Fruit fly (Drosophila melanogaster): ENCODE data around the gene CG46394.

Gene CG46394

DNA sequence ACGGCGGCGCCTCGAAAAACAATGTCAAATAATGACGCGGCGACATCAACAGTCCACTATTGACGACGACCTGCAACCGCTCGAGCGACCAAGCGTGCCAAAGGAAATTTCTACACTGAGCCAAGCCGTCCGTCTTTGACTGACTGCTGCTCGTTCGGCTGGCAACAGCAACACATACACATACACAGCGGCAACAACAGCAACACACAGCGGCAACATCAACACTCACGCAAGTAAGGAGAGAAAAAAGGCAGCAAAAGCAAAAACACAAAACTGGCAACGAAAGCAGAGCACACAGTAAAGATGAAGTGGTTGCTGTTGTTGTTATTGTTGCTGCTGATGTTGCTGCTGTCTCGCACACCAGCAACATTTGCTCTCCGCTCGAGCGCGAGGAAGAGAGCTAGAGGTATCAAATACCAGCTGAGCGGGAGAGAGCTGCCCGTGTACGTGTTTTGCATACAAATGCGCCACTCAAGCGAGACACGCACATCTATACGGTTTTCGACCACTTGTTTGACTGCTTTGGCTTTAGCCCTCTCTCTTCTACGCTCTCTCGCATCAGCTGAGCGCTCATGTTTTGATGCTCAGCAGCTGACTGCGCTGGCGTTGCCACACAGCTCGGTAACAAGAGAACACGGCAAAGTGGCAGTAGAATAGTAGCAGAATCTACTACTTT lies 47.0 kb upstream of the CG46394 start (continued):
- TF ChIP-seq Trl (optimal IDR thresholded peaks at IDR 0.05) (peak; percentile 99 to 100), Trl (GFP tag; optimal IDR thresholded peaks at IDR 0.05) (peak; percentile 78), zen2 (GFP tag; IDR thresholded peaks at IDR 0.05; ENCODE audit: partially characterized antibody) (peak; percentile 95), repo (GFP tag; optimal IDR thresholded peaks at IDR 0.05) (no peak), CG6254 (GFP tag; optimal IDR thresholded peaks at IDR 0.05) (peak; percentile 22), Lhr (GFP tag; optimal IDR thresholded peaks at IDR 0.05) (no peak), CG13296 (GFP tag; optimal IDR thresholded peaks at IDR 0.05) (peak; percentile 44), Camta (GFP tag; optimal IDR thresholded peaks at IDR 0.05) (no peak), Hr78 (GFP tag; optimal IDR thresholded peaks at IDR 0.05) (peak in 1 of 2 experiments; percentile 66), nom (GFP tag; optimal IDR thresholded peaks at IDR 0.05) (peak; percentile 84), CG1024 (GFP tag; IDR thresholded peaks at IDR 0.05) (0 out of 2 replicates have a peak, but pooled peaks have one; percentile 6), Nf-YB (GFP tag; optimal IDR thresholded peaks at IDR 0.05) (peak; percentile 47), disco-r (GFP tag; optimal IDR thresholded peaks at IDR 0.05) (no peak), CG11456 (GFP tag; IDR thresholded peaks at IDR 0.05) (peak; percentile 56; the same call in 2 of the 3 replicates), CG8089 (GFP tag; optimal IDR thresholded peaks at IDR 0.05) (peak; percentile 4), kah (GFP tag; optimal IDR thresholded peaks at IDR 0.05) (peak; percentile 100), CG14014 (GFP tag; IDR thresholded peaks at IDR 0.05) (peak; percentile 6; the same call in 1 of the 2 replicates), dmrt99B (tag; optimal IDR thresholded peaks at IDR 0.05) (no peak), ci (GFP tag; IDR thresholded peaks at IDR 0.05) (peak; percentile 74), CG2678 (tag; optimal IDR thresholded peaks at IDR 0.05) (peak; percentile 13), zfh1 (GFP tag; IDR thresholded peaks at IDR 0.05) (no peak), HLH3B (GFP tag; IDR thresholded peaks at IDR 0.05) (0 out of 2 replicates have a peak, but pooled peaks have one; percentile 11), scrt (GFP tag; optimal IDR thresholded peaks at IDR 0.05) (peak; percentile 97), CG3995 (GFP tag; optimal IDR thresholded peaks at IDR 0.05) (no peak), gcm (GFP tag; optimal IDR thresholded peaks at IDR 0.05) (peak; percentile 56), CG1529 (GFP tag; optimal IDR thresholded peaks at IDR 0.05) (peak; percentile 32), CG9727 (GFP tag; optimal IDR thresholded peaks at IDR 0.05) (peak; percentile 50), Nf-YC (tag; optimal IDR thresholded peaks at IDR 0.05) (peak; percentile 58), sd (tag; optimal IDR thresholded peaks at IDR 0.05) (peak; percentile 57), org-1 (GFP tag; optimal IDR thresholded peaks at IDR 0.05) (peak; percentile 17), row (GFP tag; IDR thresholded peaks at IDR 0.05) (no peak; the same call in 2 of the 3 replicates), Rfx (GFP tag; IDR thresholded peaks at IDR 0.05) (peak; percentile 39; the same call in 1 of the 2 replicates), CG10209 (GFP tag; optimal IDR thresholded peaks at IDR 0.05) (no peak), crol (GFP tag; IDR thresholded peaks at IDR 0.05) (peak; percentile 46), ato (GFP tag; IDR thresholded peaks at IDR 0.05; ENCODE audit: partially characterized antibody) (peak; percentile 15; the same call in 1 of the 2 replicates), Deaf1 (tag; optimal IDR thresholded peaks at IDR 0.05) (peak; percentile 76), ash1 (GFP tag; optimal IDR thresholded peaks at IDR 0.05) (peak; percentile 17), Dek (tag; optimal IDR thresholded peaks at IDR 0.05) (peak; percentile 21), CG11247 (GFP tag; IDR thresholded peaks at IDR 0.05) (peak; percentile 42; the same call in 1 of the 2 replicates), klu (GFP tag; IDR thresholded peaks at IDR 0.05) (no peak), CG4360 (GFP tag; IDR thresholded peaks at IDR 0.05) (peak; percentile 98), Sin3A (optimal IDR thresholded peaks at IDR 0.05) (no peak), salm (tag; optimal IDR thresholded peaks at IDR 0.05) (peak; percentile 17), CG11504 (tag; optimal IDR thresholded peaks at IDR 0.05) (peak; percentile 100), CG8388 (GFP tag; optimal IDR thresholded peaks at IDR 0.05) (no peak), CG12219 (GFP tag; optimal IDR thresholded peaks at IDR 0.05) (peak; percentile 47), crp (GFP tag; optimal IDR thresholded peaks at IDR 0.05) (peak; percentile 79 to 97), abd-A (tag; optimal IDR thresholded peaks at IDR 0.05) (peak; percentile 88), CG6683 (GFP tag; optimal IDR thresholded peaks at IDR 0.05) (peak; percentile 39)

Data from whole organism, embryonic.